Worm (Caenorhabditis elegans): ENCODE measurements around the gene F42A9.8.

The F42A9.8 gene

DNA sequence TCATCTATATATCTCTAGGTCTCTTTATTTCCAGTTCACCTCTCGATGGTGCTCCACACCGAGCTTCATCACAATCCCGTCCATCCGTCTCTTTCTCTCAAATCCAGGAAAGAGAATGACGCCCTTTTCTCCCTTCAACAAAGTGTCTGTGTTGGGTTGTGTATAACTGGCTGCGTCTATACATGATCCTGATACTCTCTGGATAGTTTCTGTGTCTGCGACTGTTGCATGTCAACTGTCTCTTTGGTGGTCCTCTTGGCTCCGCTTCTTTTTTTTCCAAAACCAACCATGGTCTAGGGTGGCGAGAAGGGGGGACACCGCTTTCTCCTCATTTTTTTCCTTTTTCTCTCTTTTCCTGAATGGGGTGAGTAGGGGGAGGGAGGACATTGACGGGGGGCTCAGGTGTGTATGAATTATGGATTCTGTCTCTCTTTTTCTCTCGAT lies 11.0 kb upstream of the F42A9.8 start (continued):
- TF ChIP-seq ceh-27 (GFP tag; optimal IDR thresholded peaks at IDR 0.05) (no peak), xnd-1 (tag; optimal IDR thresholded peaks at IDR 0.05) (no peak), K12H6.12 (tag; optimal IDR thresholded peaks at IDR 0.05) (peak; percentile 77)

- TF ChIP-seq Y56A3A.18 (GFP tag; IDR thresholded peaks at IDR 0.05) (no peak), Y53G8AR.9 (GFP tag; conservative IDR thresholded peaks at IDR 0.05) (0 out of 2 replicates have a peak, but pooled peaks have one; percentile 25)
Observed at ce11 chrIV:8628262-8628661, 9.7 kb upstream of the F42A9.8 start.

DNA sequence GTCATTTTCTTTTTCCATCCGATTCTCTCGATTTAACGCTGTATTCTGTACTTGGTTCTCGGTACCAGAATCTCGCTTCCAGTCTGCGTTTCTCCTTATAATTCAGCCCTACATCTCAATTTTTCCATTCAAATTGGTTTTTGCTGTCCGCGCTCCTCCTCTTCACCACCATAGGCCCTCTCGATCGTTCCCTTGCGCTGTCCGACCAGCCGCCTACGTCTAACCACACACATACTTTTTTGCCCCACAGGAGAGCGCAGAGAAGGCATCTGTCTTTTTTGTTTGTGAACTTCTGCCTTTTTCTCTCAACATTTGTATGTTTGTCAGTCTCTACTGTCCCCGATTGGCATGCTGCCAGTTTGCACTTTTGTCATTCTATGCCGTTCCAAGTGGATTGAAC lies 8.7 kb upstream of the F42A9.8 start, which contains the start of gene F42A9.11:
TSS of gene F42A9.11 (plus strand) at position 310 of the 400 bp plus-strand sequence.
- no peak for TF ChIP-seq lir-1 (GFP tag; conservative IDR thresholded peaks at IDR 0.05)
- no peak for TF ChIP-seq unc-130 (GFP tag; optimal IDR thresholded peaks at IDR 0.05)
- TF ChIP-seq ztf-25 (GFP tag; IDR thresholded peaks at IDR 0.05), result 0 out of 2 replicates have a peak, but pooled peaks have one; percentile 17
- TF ChIP-seq lin-26 (GFP tag; IDR thresholded peaks at IDR 0.05), result peak; percentile 62; the same call in 1 of the 2 replicates
- TF ChIP-seq B0336.3 (GFP tag; IDR thresholded peaks at IDR 0.05), result 0 out of 2 replicates have a peak, but pooled peaks have one; percentile 28
- no peak for TF ChIP-seq snpc-4 (GFP tag; optimal IDR thresholded peaks at IDR 0.05)
- peak in 3 of 4 experiments; percentile 9 to 29 (median 11) for TF ChIP-seq snpc-4 (tag; optimal IDR thresholded peaks at IDR 0.05)
- TF ChIP-seq madf-3 (GFP tag; IDR thresholded peaks at IDR 0.05), result no peak
- peak; percentile 35; the same call in 1 of the 2 replicates for TF ChIP-seq ekl-4 (GFP tag; IDR thresholded peaks at IDR 0.05)
- TF ChIP-seq attf-5 (GFP tag; optimal IDR thresholded peaks at IDR 0.05), result peak; percentile 47
- peak; percentile 31; the same call in 1 of the 2 replicates for TF ChIP-seq K11D2.4 (GFP tag; IDR thresholded peaks at IDR 0.05)
- TF ChIP-seq lin-35 (GFP tag; optimal IDR thresholded peaks at IDR 0.05), result no peak
- TF ChIP-seq dox-1 (GFP tag; IDR thresholded peaks at IDR 0.05), result peak; percentile 29; the same call in 1 of the 2 replicates
- TF ChIP-seq lin-40 (tag; optimal IDR thresholded peaks at IDR 0.05), result peak; percentile 12
- peak; percentile 12 for TF ChIP-seq zim-3 (tag; optimal IDR thresholded peaks at IDR 0.05)
- peak; percentile 30 for TF ChIP-seq nhr-80 (tag; optimal IDR thresholded peaks at IDR 0.05)
- no peak for TF ChIP-seq cebp-1 (GFP tag; IDR thresholded peaks at IDR 0.05)
- TF ChIP-seq cebp-1 (tag; optimal IDR thresholded peaks at IDR 0.05), result peak; percentile 31
- peak; percentile 35 for TF ChIP-seq mcd-1 (GFP tag; IDR thresholded peaks at IDR 0.05)
- TF ChIP-seq die-1 (tag; optimal IDR thresholded peaks at IDR 0.05), result peak; percentile 14
- TF ChIP-seq ceh-27 (GFP tag; optimal IDR thresholded peaks at IDR 0.05), result no peak
- TF ChIP-seq zfh-2 (GFP tag; conservative IDR thresholded peaks at IDR 0.05), result peak; percentile 89

DNA sequence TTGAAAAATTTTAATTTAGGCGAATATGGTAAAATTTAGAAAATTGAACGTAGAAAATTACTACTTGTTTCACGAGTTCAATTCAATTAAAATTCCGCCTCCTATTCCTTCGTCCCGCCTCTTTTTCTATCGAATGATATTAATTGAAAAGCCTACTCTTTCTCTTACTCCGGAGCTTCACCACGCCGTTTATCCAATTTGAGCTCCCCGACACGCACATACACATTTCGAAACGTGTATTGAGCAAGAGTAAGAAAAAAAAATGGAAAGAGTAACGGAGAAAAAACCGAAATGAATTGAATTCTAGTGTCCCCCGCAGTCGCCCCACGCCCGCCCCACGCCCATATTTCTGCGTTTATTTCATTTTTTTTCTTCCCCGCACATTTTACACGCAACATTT lies 7.7 kb upstream of the F42A9.8 start:
- TF ChIP-seq pbrm-1 (GFP tag; IDR thresholded peaks at IDR 0.05), result 0 out of 2 replicates have a peak, but pooled peaks have one; percentile 52
- TF ChIP-seq let-526 (GFP tag; IDR thresholded peaks at IDR 0.05), result 0 out of 2 replicates have a peak, but pooled peaks have one; percentile 7
- no peak for TF ChIP-seq rec-8 (tag; optimal IDR thresholded peaks at IDR 0.05)
- 0 out of 2 replicates have a peak, but pooled peaks have one; percentile 25 for TF ChIP-seq ekl-4 (GFP tag; IDR thresholded peaks at IDR 0.05)
- no peak for TF ChIP-seq akir-1 (GFP tag; optimal IDR thresholded peaks at IDR 0.05)
- no peak for TF ChIP-seq madf-8 (GFP tag; conservative IDR thresholded peaks at IDR 0.05)
- no peak for TF ChIP-seq cebp-1 (GFP tag; IDR thresholded peaks at IDR 0.05)
- peak; percentile 18 for TF ChIP-seq cebp-1 (tag; optimal IDR thresholded peaks at IDR 0.05)

- TF ChIP-seq nhr-90 (tag; optimal IDR thresholded peaks at IDR 0.05) (no peak), fkh-3 (tag; optimal IDR thresholded peaks at IDR 0.05) (no peak), nfyb-1 (GFP tag; IDR thresholded peaks at IDR 0.05) (no peak), ceh-27 (GFP tag; optimal IDR thresholded peaks at IDR 0.05) (no peak), mxl-1 (tag; optimal IDR thresholded peaks at IDR 0.05) (no peak), hlh-26 (GFP tag; conservative IDR thresholded peaks at IDR 0.05) (no peak), dpl-1 (GFP tag; optimal IDR thresholded peaks at IDR 0.05) (no peak), F55B11.4 (tag; optimal IDR thresholded peaks at IDR 0.05; ENCODE audit: borderline replicate concordance, insufficient read depth) (no peak), Y56A3A.18 (GFP tag; IDR thresholded peaks at IDR 0.05) (no peak), F49E8.2 (tag; optimal IDR thresholded peaks at IDR 0.05; ENCODE audit: insufficient read depth) (no peak), attf-6 (GFP tag; IDR thresholded peaks at IDR 0.05) (no peak), hmg-1.2 (GFP tag; IDR thresholded peaks at IDR 0.05) (no peak), mel-28 (tag; optimal IDR thresholded peaks at IDR 0.05; ENCODE audit: borderline replicate concordance) (no peak), attf-5 (GFP tag; optimal IDR thresholded peaks at IDR 0.05) (no peak)
Observed at ce11 chrIV:8625730-8626129, 7.1 kb upstream of the F42A9.8 start.
